Worm (Caenorhabditis elegans) whole organism, L4 larva: ENCODE results near the gene B0244.17.

ENCODE experiments used
- F44E2.7 ChIP-seq: fragments of 200-800 bp; sonication (Bioruptor generic); IDR thresholded peaks from 2 replicates; pipeline ENCODE4 v2.1.2; 2022; ENCODE audit warnings: missing genetic modification characterization, missing compliant biosample characterization
- cey-2 ChIP-seq: sonication (generic microtip); optimal IDR thresholded peaks from 3 replicates; lab custom pipeline; 2017; ENCODE audit warnings: missing genetic modification characterization, mild to moderate bottlenecking, missing compliant biosample characterization, antibody characterized with exemption, borderline replicate concordance; ENCODE audit not compliant: insufficient read depth
- duxl-1 ChIP-seq: sonication (generic microtip); optimal IDR thresholded peaks from 2 replicates; lab custom pipeline; 2016; ENCODE audit warnings: mild to moderate bottlenecking, missing genetic modification characterization, moderate library complexity, missing compliant biosample characterization; ENCODE audit not compliant: poor library complexity
- hlh-30 ChIP-seq: sonication (generic microtip); optimal IDR thresholded peaks from 2 replicates; lab custom pipeline; 2017; ENCODE audit warnings: antibody characterized with exemption, mild to moderate bottlenecking, missing genetic modification characterization, missing compliant biosample characterization; ENCODE audit not compliant: insufficient read depth
- nhr-11 ChIP-seq: fragments of 150-350 bp; optimal IDR thresholded peaks from 2 replicates; lab custom pipeline; 2014; ENCODE audit warnings: missing biosample characterization, missing genetic modification characterization
- nhr-237 ChIP-seq: sonication (generic microtip); optimal IDR thresholded peaks from 2 replicates; lab custom pipeline; 2017; ENCODE audit warnings: missing biosample characterization, missing genetic modification characterization
- nhr-41 ChIP-seq: fragments of 200-800 bp; sonication (Bioruptor generic); IDR thresholded peaks from 2 replicates; pipeline ENCODE4 v1.3.6; 2022; ENCODE audit warnings: missing genetic modification reagents, missing genetic modification characterization, missing compliant biosample characterization
- tag-97 ChIP-seq: fragments of 200-800 bp; sonication (Bioruptor generic); IDR thresholded peaks from 2 replicates; pipeline ENCODE4 v1.3.6; 2022; ENCODE audit warnings: missing genetic modification characterization, missing compliant biosample characterization
- unc-39 ChIP-seq: sonication (generic microtip); optimal IDR thresholded peaks from 2 replicates; lab custom pipeline; 2017; ENCODE audit warnings: missing biosample characterization, missing genetic modification characterization

- TF ChIP-seq cey-2 (tag; lab: Kevin White, UChicago) (no peak), F44E2.7 (GFP tag; lab: Robert Waterston, UW) (no peak), nhr-11 (tag; lab: Kevin White, UChicago) (no peak), tag-97 (GFP tag; lab: Robert Waterston, UW) (no peak), unc-39 (no peak), nhr-41 (GFP tag; lab: Robert Waterston, UW) (no peak), nhr-237 (tag; lab: Kevin White, UChicago) (no peak), duxl-1 (tag; lab: Kevin White, UChicago) (no peak), hlh-30 (tag; lab: Kevin White, UChicago) (no peak)
Measured at ce11 chrIII:5747185-5747584, 14.2 kb downstream of the B0244.17 start, which contains the start of gene B0244.4.
